Worm (Caenorhabditis elegans) whole organism, L1 larva: Measurements from ENCODE around the gene D1054.9.

Source experiments
- ama-1 ChIP-seq: fragments of 150-350 bp; optimal IDR thresholded peaks from 2 replicates; lab custom pipeline; 2014
- nhr-19 ChIP-seq: fragments of 200-800 bp; sonication (Bioruptor generic); conservative IDR thresholded peaks from 2 replicates; pipeline ENCODE4 v1.3.6; 2022; ENCODE audit warnings: missing genetic modification characterization, missing compliant biosample characterization
- snu-23 ChIP-seq: sonication (generic microtip); optimal IDR thresholded peaks from 2 replicates; lab custom pipeline; 2016; ENCODE audit warnings: missing genetic modification characterization, missing compliant biosample characterization
- sox-4 ChIP-seq: sonication (generic microtip); optimal IDR thresholded peaks from 2 replicates; lab custom pipeline; 2016; ENCODE audit warnings: missing genetic modification characterization, missing compliant biosample characterization

DNA sequence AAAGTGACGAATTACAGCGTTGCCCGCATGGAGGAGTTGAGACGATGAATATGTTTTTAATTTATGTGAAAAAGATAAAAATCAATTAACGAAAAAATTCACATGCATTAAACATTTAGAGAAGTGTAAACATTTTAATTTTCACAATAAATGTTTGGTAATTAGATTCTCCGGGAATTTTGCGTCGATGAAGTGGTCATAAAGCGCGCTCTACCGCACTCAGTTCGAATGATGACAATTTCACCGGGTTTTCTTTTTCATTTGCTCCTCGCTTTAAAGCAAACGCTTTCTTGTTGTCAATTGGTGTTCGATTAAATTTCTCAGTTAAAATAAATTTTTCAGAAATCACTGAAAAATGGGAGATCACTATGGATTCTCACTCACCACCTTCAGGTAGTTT is 20.8 kb downstream of the D1054.9 start, which contains the start of the genes D1054.1 and pas-2:
- TF ChIP-seq ama-1 (lab: Kevin White, UChicago), result no peak
- TF ChIP-seq nhr-19 (GFP tag; lab: Robert Waterston, UW), result no peak
- no peak for TF ChIP-seq snu-23 (GFP tag; lab: Kevin White, UChicago)
- TF ChIP-seq sox-4 (tag; lab: Kevin White, UChicago), result no peak
